Worm (Caenorhabditis elegans): ENCODE data around the gene F13D12.5.

ce11 chrII:11680220-11680619 lies 46.4 kb upstream of the F13D12.5 start:
- no peak for TF ChIP-seq lin-39 (tag; optimal IDR thresholded peaks at IDR 0.05)
- no peak for TF ChIP-seq snpc-4 (tag; optimal IDR thresholded peaks at IDR 0.05)
- no peak for TF ChIP-seq jun-1 (tag; optimal IDR thresholded peaks at IDR 0.05)
- TF ChIP-seq nhr-77 (tag; optimal IDR thresholded peaks at IDR 0.05) = no peak
- no peak for TF ChIP-seq mdl-1 (tag; optimal IDR thresholded peaks at IDR 0.05)
- no peak for TF ChIP-seq mml-1 (tag; optimal IDR thresholded peaks at IDR 0.05)
- TF ChIP-seq skn-1 (tag; optimal IDR thresholded peaks at IDR 0.05) = no peak
- no peak for TF ChIP-seq ceh-28 (tag; optimal IDR thresholded peaks at IDR 0.05)
- TF ChIP-seq lin-15B (tag; optimal IDR thresholded peaks at IDR 0.05) = no peak
- no peak for TF ChIP-seq egl-27 (tag; optimal IDR thresholded peaks at IDR 0.05)
- no peak for TF ChIP-seq pha-4 (tag; optimal IDR thresholded peaks at IDR 0.05)
- no peak for TF ChIP-seq unc-62 (GFP tag; optimal IDR thresholded peaks at IDR 0.05)
- TF ChIP-seq tbx-2 (tag; optimal IDR thresholded peaks at IDR 0.05) = no peak
